Fruit fly (Drosophila melanogaster) whole organism: ENCODE results near the gene MtnF.

Source experiments
- CG8478 ChIP-seq: fragments of >200 bp; optimal IDR thresholded peaks from 2 replicates; lab custom pipeline; 2018; ENCODE audit warnings: inconsistent platforms
- EcR ChIP-seq, 2 experiments: fragments of >200 bp; optimal IDR thresholded peaks; 2 replicates each; lab custom pipeline; 2017; ENCODE audit warnings: missing biosample characterization in 2 of 2, missing genetic modification characterization in 2 of 2, missing genetic modification reagents in 2 of 2
- pan ChIP-seq: fragments of >200 bp; optimal IDR thresholded peaks from 2 replicates; lab custom pipeline; 2017
- usp ChIP-seq: fragments of >200 bp; optimal IDR thresholded peaks from 2 replicates; lab custom pipeline; 2017; ENCODE audit warnings: missing biosample characterization, missing genetic modification characterization, mixed read lengths

DNA sequence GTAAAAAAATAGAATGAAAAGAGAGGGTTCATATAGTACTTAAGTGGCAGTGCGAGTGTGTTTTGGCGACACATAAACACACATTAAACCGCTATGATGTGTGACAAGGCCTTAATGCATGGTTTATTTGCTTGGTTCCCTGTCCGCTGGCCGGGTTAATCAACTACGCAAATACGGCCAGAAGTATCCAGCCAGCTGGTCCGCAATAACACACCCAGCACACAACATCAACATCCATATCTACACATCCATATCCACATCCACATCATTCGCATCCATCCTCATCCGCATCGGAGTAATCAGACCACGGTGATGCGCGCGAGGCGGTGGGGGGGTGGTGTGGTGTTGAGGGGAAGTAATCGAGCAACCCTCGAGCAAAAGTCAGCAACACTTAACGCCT is 28.1 kb downstream of the MtnF start:
- TF ChIP-seq pan (lab: Kevin White, UChicago): no peak
- TF ChIP-seq usp (GFP tag; lab: Kevin White, UChicago): no peak
- TF ChIP-seq EcR (GFP tag; optimal IDR thresholded peaks at IDR 0.05; lab: Kevin White, UChicago): no peak
- no peak for TF ChIP-seq CG8478 (lab: Kevin White, UChicago)
